Worm (Caenorhabditis elegans): Measurements from ENCODE around the gene R10D12.10.

The R10D12.10 gene

ce11 chrV:13920730-13921129, 37.4 kb downstream of the R10D12.10 start, which contains the start of gene srx-42:
srx-42 (plus strand) TSS chrV:13921030.
- TF ChIP-seq unc-62 (GFP tag; optimal IDR thresholded peaks at IDR 0.05), result no peak

- TF ChIP-seq C17E4.6 (GFP tag; IDR thresholded peaks at IDR 0.05) (no peak), hrde-1 (tag; optimal IDR thresholded peaks at IDR 0.05; ENCODE audit: borderline replicate concordance) (no peak), cebp-1 (GFP tag; IDR thresholded peaks at IDR 0.05) (no peak), cebp-1 (tag; optimal IDR thresholded peaks at IDR 0.05) (no peak), K12H6.12 (tag; optimal IDR thresholded peaks at IDR 0.05) (no peak)
These were observed 39.8 kb downstream of the R10D12.10 start, which contains the start of gene str-250 for ce11 chrV:13918341-13918740. str-250 (plus strand) TSS chrV:13918641.

- TF ChIP-seq sdz-38 (tag; optimal IDR thresholded peaks at IDR 0.05) (no peak), zfh-2 (GFP tag; conservative IDR thresholded peaks at IDR 0.05) (no peak), dpff-1 (tag; optimal IDR thresholded peaks at IDR 0.05) (no peak), snpc-4 (GFP tag; optimal IDR thresholded peaks at IDR 0.05) (no peak), snpc-4 (tag; optimal IDR thresholded peaks at IDR 0.05) (no peak), ceh-40 (GFP tag; IDR thresholded peaks at IDR 0.05) (no peak), cebp-2 (GFP tag; IDR thresholded peaks at IDR 0.05) (no peak), ztf-25 (GFP tag; IDR thresholded peaks at IDR 0.05) (no peak), repo-1 (tag; optimal IDR thresholded peaks at IDR 0.05) (no peak), tbx-9 (tag; optimal IDR thresholded peaks at IDR 0.05; ENCODE audit: borderline replicate concordance) (no peak), B0261.1 (tag; optimal IDR thresholded peaks at IDR 0.05) (no peak), hmg-1.2 (GFP tag; IDR thresholded peaks at IDR 0.05) (no peak), ceh-58 (GFP tag; IDR thresholded peaks at IDR 0.05) (no peak), tbp1 (GFP tag; optimal IDR thresholded peaks at IDR 0.05) (no peak), let-526 (GFP tag; IDR thresholded peaks at IDR 0.05) (no peak), mcd-1 (GFP tag; IDR thresholded peaks at IDR 0.05) (no peak)
These were observed 42.0 kb downstream of the R10D12.10 start, which contains the start of gene str-252 for ce11 chrV:13916196-13916595. str-252 (plus strand) TSS chrV:13916496.

- TF ChIP-seq Y53F4B.3 (GFP tag; IDR thresholded peaks at IDR 0.05), result no peak
- no peak for TF ChIP-seq snpc-4 (GFP tag; optimal IDR thresholded peaks at IDR 0.05)
- TF ChIP-seq snpc-4 (tag; optimal IDR thresholded peaks at IDR 0.05), result no peak
- TF ChIP-seq efl-1 (GFP tag; optimal IDR thresholded peaks at IDR 0.05), result no peak
- no peak for TF ChIP-seq Y56A3A.18 (GFP tag; IDR thresholded peaks at IDR 0.05)
- no peak for TF ChIP-seq pha-4 (tag; optimal IDR thresholded peaks at IDR 0.05)
- no peak for TF ChIP-seq attf-3 (GFP tag; conservative IDR thresholded peaks at IDR 0.05)
- no peak for TF ChIP-seq chd-7 (tag; optimal IDR thresholded peaks at IDR 0.05)
- TF ChIP-seq let-526 (GFP tag; IDR thresholded peaks at IDR 0.05), result no peak
- no peak for TF ChIP-seq ztf-6 (GFP tag; IDR thresholded peaks at IDR 0.05)
- TF ChIP-seq B0019.2 (GFP tag; conservative IDR thresholded peaks at IDR 0.05), result no peak
These were observed 42.8 kb downstream of the R10D12.10 start, which contains the start of gene gcy-32 for ce11 chrV:13915390-13915789. gcy-32 (minus strand) TSS chrV:13915490.

ce11 chrV:13909400-13909799, 48.7 kb downstream of the R10D12.10 start, which contains the start of gene C06B3.7:
C06B3.7 (plus strand) TSS chrV:13909686.
- peak; percentile 98 for TF ChIP-seq cebp-1 (GFP tag; IDR thresholded peaks at IDR 0.05)
- TF ChIP-seq cebp-1 (tag; optimal IDR thresholded peaks at IDR 0.05), result peak; percentile 99
- TF ChIP-seq rcor-1 (GFP tag; IDR thresholded peaks at IDR 0.05), result 0 out of 2 replicates have a peak, but pooled peaks have one; percentile 8
- TF ChIP-seq ceh-27 (GFP tag; optimal IDR thresholded peaks at IDR 0.05), result peak; percentile 4
- 0 out of 2 replicates have a peak, but pooled peaks have one; percentile 2 for TF ChIP-seq madf-3 (GFP tag; IDR thresholded peaks at IDR 0.05)
- peak; percentile 53 for TF ChIP-seq somi-1 (GFP tag; optimal IDR thresholded peaks at IDR 0.05)
- TF ChIP-seq K11D2.4 (GFP tag; IDR thresholded peaks at IDR 0.05), result peak; percentile 45; the same call in 1 of the 2 replicates
- peak; percentile 71 for TF ChIP-seq lin-40 (tag; optimal IDR thresholded peaks at IDR 0.05)
- TF ChIP-seq atf-7 (tag; optimal IDR thresholded peaks at IDR 0.05), result peak; percentile 96
- peak; percentile 91 for TF ChIP-seq pha-4 (tag; optimal IDR thresholded peaks at IDR 0.05)
- no peak for TF ChIP-seq ztf-28 (GFP tag; IDR thresholded peaks at IDR 0.05)
- TF ChIP-seq let-526 (GFP tag; IDR thresholded peaks at IDR 0.05), result peak; percentile 81
- TF ChIP-seq nhr-90 (tag; optimal IDR thresholded peaks at IDR 0.05), result no peak
- no peak for TF ChIP-seq lag-1 (GFP tag; IDR thresholded peaks at IDR 0.05)
- TF ChIP-seq hlh-26 (GFP tag; conservative IDR thresholded peaks at IDR 0.05), result no peak
- TF ChIP-seq let-607 (tag; optimal IDR thresholded peaks at IDR 0.05), result peak in 1 of 2 experiments; percentile 47
- TF ChIP-seq lir-1 (GFP tag; conservative IDR thresholded peaks at IDR 0.05), result peak; percentile 34; the same call in 1 of the 2 replicates

Data from whole organism, young adult.